Worm (Caenorhabditis elegans) whole organism, mixed stage, embryonic: ENCODE results near the gene pph-1.

ENCODE experiments used
- M03D4.4 ChIP-seq: sonication (generic microtip); optimal IDR thresholded peaks from 2 replicates; lab custom pipeline; 2017; ENCODE audit warnings: mild to moderate bottlenecking, missing genetic modification characterization, missing compliant biosample characterization
- bed-3 ChIP-seq: fragments of 200-800 bp; sonication (Bioruptor generic); optimal IDR thresholded peaks from 3 replicates; lab custom pipeline; 2018; ENCODE audit warnings: mild to moderate bottlenecking, missing genetic modification characterization, moderate library complexity, missing compliant biosample characterization
- blmp-1 ChIP-seq: fragments of 150-350 bp; optimal IDR thresholded peaks from 2 replicates; lab custom pipeline; 2014; ENCODE audit warnings: missing biosample characterization, missing genetic modification characterization
- ceh-39 ChIP-seq: fragments of 150-350 bp; optimal IDR thresholded peaks from 2 replicates; lab custom pipeline; 2014; ENCODE audit warnings: missing biosample characterization, missing genetic modification characterization
- ceh-43 ChIP-seq: fragments of 200-800 bp; sonication (Bioruptor generic); optimal IDR thresholded peaks from 2 replicates; lab custom pipeline; 2018; ENCODE audit warnings: mild to moderate bottlenecking, missing genetic modification characterization, moderate library complexity, missing compliant biosample characterization
- ceh-83 ChIP-seq: fragments of 200-800 bp; sonication (Bioruptor generic); optimal IDR thresholded peaks from 2 replicates; lab custom pipeline; 2018; ENCODE audit warnings: mild to moderate bottlenecking, missing genetic modification characterization, missing compliant biosample characterization
- ces-1 ChIP-seq: fragments of 150-350 bp; optimal IDR thresholded peaks from 2 replicates; lab custom pipeline; 2014; ENCODE audit warnings: missing biosample characterization, missing genetic modification reagents, missing genetic modification characterization
- cnd-1 ChIP-seq: fragments of 200-800 bp; sonication (Bioruptor generic); optimal IDR thresholded peaks from 2 replicates; lab custom pipeline; 2018; ENCODE audit warnings: mild to moderate bottlenecking, missing genetic modification characterization, missing compliant biosample characterization
- drap-1 ChIP-seq: fragments of 200-800 bp; sonication (Bioruptor generic); optimal IDR thresholded peaks from 3 replicates; lab custom pipeline; 2018; ENCODE audit warnings: mild to moderate bottlenecking, missing genetic modification characterization, missing compliant biosample characterization
- elt-1 ChIP-seq: sonication (generic microtip); optimal IDR thresholded peaks from 2 replicates; lab custom pipeline; 2017; ENCODE audit warnings: missing genetic modification characterization, mild to moderate bottlenecking, missing compliant biosample characterization, antibody characterized with exemption, moderate library complexity, borderline replicate concordance; ENCODE audit not compliant: insufficient read depth
- ham-2 ChIP-seq: fragments of 200-800 bp; sonication (Bioruptor generic); optimal IDR thresholded peaks from 2 replicates; lab custom pipeline; 2018; ENCODE audit warnings: mild to moderate bottlenecking, missing genetic modification characterization, missing compliant biosample characterization
- hlh-1 ChIP-seq: fragments of 150-350 bp; optimal IDR thresholded peaks from 2 replicates; lab custom pipeline; 2014; ENCODE audit warnings: missing biosample characterization, missing genetic modification reagents, missing genetic modification characterization
- lin-13 ChIP-seq: fragments of 150-350 bp; optimal IDR thresholded peaks from 2 replicates; lab custom pipeline; 2014; ENCODE audit warnings: missing biosample characterization, missing genetic modification characterization
- lin-32 ChIP-seq: fragments of 200-800 bp; sonication (Bioruptor generic); optimal IDR thresholded peaks from 2 replicates; lab custom pipeline; 2018; ENCODE audit warnings: mild to moderate bottlenecking, missing genetic modification characterization, missing compliant biosample characterization
- lsy-2 ChIP-seq: fragments of 150-350 bp; optimal IDR thresholded peaks from 2 replicates; lab custom pipeline; 2014; ENCODE audit warnings: missing biosample characterization, missing genetic modification characterization
- mab-5 ChIP-seq: fragments of 150-350 bp; optimal IDR thresholded peaks from 2 replicates; lab custom pipeline; 2014; ENCODE audit warnings: missing biosample characterization, missing genetic modification characterization
- mep-1 ChIP-seq: fragments of 150-350 bp; optimal IDR thresholded peaks from 2 replicates; lab custom pipeline; 2017; ENCODE audit warnings: missing biosample characterization, missing genetic modification reagents, missing genetic modification characterization, inconsistent platforms
- mls-2 ChIP-seq: sonication (generic microtip); optimal IDR thresholded peaks from 2 replicates; lab custom pipeline; 2016; ENCODE audit warnings: mild to moderate bottlenecking, missing genetic modification characterization, moderate library complexity, missing compliant biosample characterization
- nhr-12 ChIP-seq: fragments of 150-350 bp; optimal IDR thresholded peaks from 2 replicates; lab custom pipeline; 2014; ENCODE audit warnings: missing biosample characterization, missing genetic modification characterization
- nhr-2 ChIP-seq: fragments of 150-350 bp; optimal IDR thresholded peaks from 2 replicates; lab custom pipeline; 2014; ENCODE audit warnings: missing biosample characterization, missing genetic modification characterization
- nhr-237 ChIP-seq: fragments of 150-350 bp; optimal IDR thresholded peaks from 2 replicates; lab custom pipeline; 2014; ENCODE audit warnings: missing biosample characterization, missing genetic modification characterization
- nhr-76 ChIP-seq: sonication (generic microtip); optimal IDR thresholded peaks from 2 replicates; lab custom pipeline; 2017; ENCODE audit warnings: missing biosample characterization, missing genetic modification characterization
- pha-4 ChIP-seq: fragments of 150-350 bp; optimal IDR thresholded peaks from 2 replicates; lab custom pipeline; 2018; ENCODE audit warnings: missing biosample characterization, missing genetic modification reagents, missing genetic modification characterization
- sem-2 ChIP-seq: fragments of 200-800 bp; sonication (Bioruptor generic); optimal IDR thresholded peaks from 2 replicates; lab custom pipeline; 2018; ENCODE audit warnings: mild to moderate bottlenecking, missing genetic modification characterization, missing compliant biosample characterization
- snpc-4 ChIP-seq: fragments of 150-350 bp; optimal IDR thresholded peaks from 2 replicates; lab custom pipeline; 2014; ENCODE audit warnings: missing biosample characterization, missing genetic modification characterization
- sptf-1 ChIP-seq: sonication (generic microtip); optimal IDR thresholded peaks from 2 replicates; lab custom pipeline; 2017; ENCODE audit warnings: mild to moderate bottlenecking, missing genetic modification characterization, moderate library complexity, missing compliant biosample characterization
- tbx-8 ChIP-seq: fragments of 200-800 bp; sonication (Bioruptor generic); optimal IDR thresholded peaks from 2 replicates; lab custom pipeline; 2018; ENCODE audit warnings: mild to moderate bottlenecking, missing genetic modification characterization, moderate library complexity, missing compliant biosample characterization
- unc-120 ChIP-seq: sonication (generic microtip); optimal IDR thresholded peaks from 2 replicates; lab custom pipeline; 2017; ENCODE audit warnings: missing genetic modification characterization, missing compliant biosample characterization; ENCODE audit not compliant: poor library complexity, severe bottlenecking
- unc-39 ChIP-seq: fragments of 150-350 bp; optimal IDR thresholded peaks from 2 replicates; lab custom pipeline; 2014; ENCODE audit warnings: missing biosample characterization, missing genetic modification characterization
- unc-62 ChIP-seq: fragments of 150-350 bp; optimal IDR thresholded peaks from 2 replicates; lab custom pipeline; 2014; ENCODE audit warnings: missing biosample characterization, missing genetic modification reagents, missing genetic modification characterization
- zip-8 ChIP-seq: fragments of 150-350 bp; optimal IDR thresholded peaks from 2 replicates; lab custom pipeline; 2014; ENCODE audit warnings: missing biosample characterization, missing genetic modification characterization

pph-1 gene

DNA sequence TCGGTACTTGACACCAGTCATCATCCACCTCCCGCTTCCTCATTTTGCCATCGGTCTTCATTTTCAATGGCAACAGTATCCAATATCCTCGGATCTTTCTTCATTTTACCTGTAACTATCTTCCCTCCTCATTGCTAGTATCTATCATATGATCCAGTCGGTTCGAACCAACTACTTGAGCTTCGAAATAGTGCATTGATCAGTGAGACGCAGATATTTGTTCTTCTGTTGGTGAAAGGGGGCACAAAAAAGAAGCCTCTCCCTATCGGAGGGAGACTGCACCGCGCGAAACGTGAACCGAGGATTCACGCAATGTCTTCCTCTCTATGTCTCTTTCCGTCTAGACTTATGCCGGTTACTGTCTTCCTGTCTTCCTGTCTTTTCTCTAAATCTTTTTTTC is 11.0 kb upstream of the pph-1 start:
- TF ChIP-seq unc-120 (tag; lab: Kevin White, UChicago) = no peak
- no peak for TF ChIP-seq tbx-8 (GFP tag; lab: Kevin White, UChicago)
- no peak for TF ChIP-seq bed-3 (GFP tag; lab: Kevin White, UChicago)
- TF ChIP-seq nhr-237 (tag; lab: Kevin White, UChicago) = no peak
- no peak for TF ChIP-seq mep-1 (tag; lab: Kevin White, UChicago)
- TF ChIP-seq nhr-2 (tag; lab: Kevin White, UChicago) = no peak
- no peak for TF ChIP-seq ceh-43 (GFP tag; lab: Kevin White, UChicago)
- no peak for TF ChIP-seq nhr-12
- TF ChIP-seq cnd-1 (tag; lab: Kevin White, UChicago) = no peak
- no peak for TF ChIP-seq zip-8
- no peak for TF ChIP-seq nhr-76 (tag; lab: Kevin White, UChicago)
- TF ChIP-seq M03D4.4 (tag; lab: Kevin White, UChicago) = no peak
- TF ChIP-seq ceh-83 (GFP tag; lab: Kevin White, UChicago) = no peak
- TF ChIP-seq hlh-1 = no peak
- no peak for TF ChIP-seq blmp-1 (tag; lab: Kevin White, UChicago)
- TF ChIP-seq unc-39 (tag; lab: Kevin White, UChicago) = no peak
- no peak for TF ChIP-seq lsy-2 (tag; lab: Kevin White, UChicago)
- no peak for TF ChIP-seq snpc-4 (tag; lab: Kevin White, UChicago)
- TF ChIP-seq unc-62 = no peak

DNA sequence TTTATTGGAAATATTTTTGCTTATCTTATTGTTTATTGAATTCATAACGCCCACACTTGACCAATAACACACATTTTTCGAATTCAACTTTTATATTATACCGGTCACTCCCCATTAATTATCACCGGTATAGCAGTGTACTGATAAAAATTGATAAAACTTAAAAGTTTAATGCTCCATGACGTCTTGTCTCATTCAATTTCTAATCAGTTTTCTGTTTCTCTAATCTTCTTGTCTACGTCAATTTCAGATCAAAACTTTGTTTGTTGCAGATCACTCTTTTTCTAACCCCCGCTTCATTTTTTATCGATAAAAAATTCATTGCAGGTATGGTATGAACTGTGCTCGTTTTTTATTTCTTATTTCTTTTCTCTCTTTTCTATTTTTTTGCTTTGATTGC is 8.6 kb upstream of the pph-1 start:
- TF ChIP-seq nhr-237 (tag; lab: Kevin White, UChicago) (no peak), drap-1 (GFP tag; lab: Kevin White, UChicago) (no peak), bed-3 (GFP tag; lab: Kevin White, UChicago) (no peak), nhr-76 (tag; lab: Kevin White, UChicago) (no peak), unc-39 (tag; lab: Kevin White, UChicago) (no peak), snpc-4 (tag; lab: Kevin White, UChicago) (no peak), sem-2 (no peak), unc-62 (no peak), ceh-39 (tag; lab: Kevin White, UChicago) (no peak), unc-120 (tag; lab: Kevin White, UChicago) (no peak)

DNA sequence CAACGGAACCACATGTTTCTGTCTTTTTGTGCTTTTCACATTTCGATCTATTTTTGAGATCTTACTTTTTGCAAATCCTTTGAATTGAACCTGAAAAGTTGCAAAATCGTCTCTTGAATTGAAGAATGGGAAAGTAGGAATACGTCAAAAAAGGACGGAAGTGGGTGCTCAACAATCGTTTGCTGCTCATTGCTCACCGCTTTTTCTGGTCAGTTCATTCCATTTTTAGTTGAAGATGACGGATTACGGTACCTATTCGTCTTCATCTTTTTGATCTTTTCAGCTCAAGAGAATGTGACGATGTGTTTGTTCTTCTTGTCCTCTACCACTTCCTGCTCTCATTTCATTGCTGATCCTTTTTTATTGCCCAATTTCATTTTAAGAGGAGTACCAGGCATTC is 7.2 kb upstream of the pph-1 start, which contains the start of gene C05A2.4:
Gene C05A2.4, plus strand, starts transcription at position 301 of the 400 bp plus-strand sequence.
- TF ChIP-seq ces-1 (GFP tag; lab: Kevin White, UChicago) (no peak), hlh-1 (no peak), mls-2 (tag; lab: Kevin White, UChicago) (no peak), elt-1 (no peak), tbx-8 (GFP tag; lab: Kevin White, UChicago) (no peak), lin-13 (tag; lab: Kevin White, UChicago) (no peak), snpc-4 (tag; lab: Kevin White, UChicago) (no peak)

DNA sequence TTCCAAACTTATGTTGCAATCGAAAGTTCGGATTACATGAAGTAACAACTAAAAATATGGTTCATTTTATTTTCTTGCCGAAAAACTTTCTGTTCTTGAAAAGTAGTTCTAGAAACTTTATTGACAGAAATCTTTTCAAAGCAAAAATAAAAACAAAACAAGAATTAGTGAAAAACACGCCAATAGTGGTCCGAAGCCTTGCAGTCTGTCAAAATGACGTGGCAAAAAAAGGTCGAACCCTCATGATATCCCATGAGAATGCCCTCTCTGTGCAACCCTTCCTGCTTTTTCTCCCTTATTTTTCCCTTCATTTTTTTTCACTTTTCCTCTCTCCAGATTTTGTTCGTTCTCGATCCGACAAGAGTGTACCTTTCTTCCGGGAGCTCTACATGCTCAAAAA is 3.2 kb upstream of the pph-1 start:
- TF ChIP-seq lsy-2 (tag; lab: Kevin White, UChicago) (no peak), ham-2 (no peak), sem-2 (no peak)
- TF ChIP-seq, all 35 proteins: peak for 0

DNA sequence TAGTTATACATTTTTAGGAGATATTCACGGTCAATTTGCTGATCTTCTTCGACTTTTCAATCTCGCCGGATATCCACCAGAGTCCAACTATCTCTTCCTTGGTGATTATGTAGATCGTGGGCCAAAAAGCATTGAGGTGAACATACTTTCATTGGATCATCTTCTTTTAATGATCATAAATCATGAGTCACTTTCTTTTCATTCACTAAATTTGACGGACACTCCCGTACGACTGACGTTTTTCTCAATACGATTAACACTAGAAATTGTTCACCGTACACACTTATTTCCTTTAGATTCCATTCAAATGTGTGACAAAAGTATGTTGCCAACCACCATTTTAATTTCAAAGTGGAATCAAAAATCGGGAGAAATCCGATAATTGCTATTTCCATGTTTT is 561 bp downstream of the pph-1 start:
- TF ChIP-seq lin-32 (GFP tag; lab: Kevin White, UChicago) (no peak), elt-1 (no peak), nhr-237 (tag; lab: Kevin White, UChicago) (no peak), lin-13 (tag; lab: Kevin White, UChicago) (no peak), ceh-83 (GFP tag; lab: Kevin White, UChicago) (no peak), pha-4 (tag; lab: Kevin White, UChicago) (no peak), sptf-1 (tag; lab: Kevin White, UChicago) (no peak), mab-5 (tag; lab: Kevin White, UChicago) (no peak), nhr-76 (tag; lab: Kevin White, UChicago) (no peak), blmp-1 (tag; lab: Kevin White, UChicago) (no peak), cnd-1 (tag; lab: Kevin White, UChicago) (no peak), nhr-2 (tag; lab: Kevin White, UChicago) (no peak)
- TF ChIP-seq, all 35 proteins: peak for 0
